Worm (Caenorhabditis elegans): Measurements from ENCODE around the gene gcn-2.

DNA sequence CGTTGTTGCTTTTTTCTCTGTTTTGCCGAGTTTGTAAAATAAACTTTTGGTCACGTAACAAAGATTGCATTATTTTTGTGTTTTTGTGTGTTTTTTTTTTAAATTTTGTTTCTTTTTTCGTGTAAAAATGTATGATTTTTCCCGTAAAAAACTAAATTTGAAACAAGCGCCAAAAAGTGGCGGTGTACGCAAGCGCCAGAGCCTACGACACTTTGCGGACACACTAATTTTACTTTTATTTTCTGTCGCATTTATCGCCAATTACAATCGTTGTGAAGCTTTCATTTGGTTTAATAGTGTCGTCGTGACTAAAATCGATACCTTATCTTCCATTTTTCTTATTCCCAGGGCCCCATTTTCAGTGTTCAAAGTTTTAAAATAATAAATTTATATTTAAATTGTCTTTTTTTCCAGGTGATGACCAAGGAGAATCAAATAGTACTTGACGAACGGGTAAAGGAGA is at the start of gene gcn-2, which contains the start of gene Y81G3A.1:
- TF ChIP-seq flt-1 (GFP tag; IDR thresholded peaks at IDR 0.05), result no peak
- no peak for TF ChIP-seq ztf-23 (GFP tag; IDR thresholded peaks at IDR 0.05)
- no peak for TF ChIP-seq klf-2 (GFP tag; conservative IDR thresholded peaks at IDR 0.05)
- no peak for TF ChIP-seq cog-1 (tag; optimal IDR thresholded peaks at IDR 0.05)
- TF ChIP-seq T22C8.4 (GFP tag; IDR thresholded peaks at IDR 0.05), result no peak

Data from whole organism, midembryonic.